Worm (Caenorhabditis elegans) whole organism, young adult: ENCODE measurements around the gene K02D10.4.

Experiments used
- B0019.2 ChIP-seq: fragments of 200-800 bp; sonication (Bioruptor generic); conservative IDR thresholded peaks from 2 replicates; pipeline ENCODE4 v1.3.6; 2022; ENCODE audit warnings: missing genetic modification reagents, missing genetic modification characterization, missing compliant biosample characterization
- C17E4.6 ChIP-seq: fragments of 200-800 bp; sonication (Bioruptor generic); IDR thresholded peaks from 2 replicates; pipeline ENCODE4 v1.3.6; 2022; ENCODE audit warnings: missing genetic modification reagents, missing genetic modification characterization, missing compliant biosample characterization
- F37B4.10 ChIP-seq: fragments of 200-800 bp; sonication (Bioruptor generic); IDR thresholded peaks from 2 replicates; pipeline ENCODE4 v1.3.6; 2022; ENCODE audit warnings: missing genetic modification characterization, missing compliant biosample characterization
- F49E8.2 ChIP-seq: sonication (generic microtip); optimal IDR thresholded peaks from 3 replicates; lab custom pipeline; 2017; ENCODE audit warnings: missing genetic modification characterization, mild to moderate bottlenecking, missing compliant biosample characterization, antibody characterized with exemption, moderate library complexity; ENCODE audit not compliant: insufficient read depth
- F55B11.4 ChIP-seq: sonication (generic microtip); optimal IDR thresholded peaks from 2 replicates; lab custom pipeline; 2016; ENCODE audit warnings: missing compliant biosample characterization, missing genetic modification characterization, borderline replicate concordance; ENCODE audit not compliant: insufficient read depth
- F57C9.4 ChIP-seq: sonication (generic microtip); optimal IDR thresholded peaks from 2 replicates; lab custom pipeline; 2017; ENCODE audit warnings: mild to moderate bottlenecking, missing genetic modification characterization, missing compliant biosample characterization
- K11D2.4 ChIP-seq: fragments of 200-800 bp; sonication (Bioruptor generic); IDR thresholded peaks from 2 replicates; pipeline ENCODE4 v1.3.6; 2022; ENCODE audit warnings: missing genetic modification reagents, missing genetic modification characterization, missing compliant biosample characterization
- K12H6.12 ChIP-seq: fragments of 200-800 bp; sonication (Bioruptor generic); optimal IDR thresholded peaks from 2 replicates; lab custom pipeline; 2018; ENCODE audit warnings: mild to moderate bottlenecking, missing genetic modification characterization, missing compliant biosample characterization
- T07F8.4 ChIP-seq: sonication (generic microtip); optimal IDR thresholded peaks from 2 replicates; lab custom pipeline; 2016; ENCODE audit warnings: mild to moderate bottlenecking, missing genetic modification characterization, moderate library complexity, missing compliant biosample characterization
- ZK185.1 ChIP-seq: sonication (generic microtip); optimal IDR thresholded peaks from 2 replicates; lab custom pipeline; 2016; ENCODE audit warnings: mild to moderate bottlenecking, missing genetic modification characterization, missing compliant biosample characterization; ENCODE audit not compliant: poor library complexity, severe bottlenecking
- ama-1 ChIP-seq, 3 experiments: fragments of 150-350 bp in 1 of 3; sonication (generic microtip) in 2 of 3; optimal IDR thresholded peaks; 2 replicates each; lab custom pipeline; 2014 to 2018; ENCODE audit warnings: missing biosample characterization in 2 of 3, missing genetic modification characterization in 2 of 3, missing genetic modification reagents in 2 of 3
- aptf-3 ChIP-seq: fragments of 200-800 bp; sonication (Bioruptor generic); IDR thresholded peaks from 2 replicates; pipeline ENCODE4 v1.3.6; 2022; ENCODE audit warnings: missing genetic modification characterization, missing compliant biosample characterization
- atf-7 ChIP-seq: sonication (generic microtip); optimal IDR thresholded peaks from 2 replicates; lab custom pipeline; 2017; ENCODE audit warnings: mild to moderate bottlenecking, missing genetic modification characterization, missing compliant biosample characterization
- attf-5 ChIP-seq: fragments of 200-800 bp; sonication (Bioruptor generic); optimal IDR thresholded peaks from 2 replicates; lab custom pipeline; 2018; ENCODE audit warnings: mild to moderate bottlenecking, missing genetic modification characterization, missing compliant biosample characterization
- attf-6 ChIP-seq: fragments of 200-800 bp; sonication (Bioruptor generic); IDR thresholded peaks from 2 replicates; pipeline ENCODE4 v1.3.6; 2022; ENCODE audit warnings: missing genetic modification reagents, missing genetic modification characterization, missing compliant biosample characterization
- ccch-3 ChIP-seq: fragments of 200-800 bp; sonication (Bioruptor generic); optimal IDR thresholded peaks from 2 replicates; lab custom pipeline; 2018; ENCODE audit warnings: mild to moderate bottlenecking, missing genetic modification characterization, missing compliant biosample characterization
- cebp-1 ChIP-seq, 2 experiments: fragments of 200-800 bp in 1 of 2; sonication (Bioruptor generic) in 1 of 2; sonication (generic microtip) in 1 of 2; IDR thresholded peaks in 1 of 2; optimal IDR thresholded peaks in 1 of 2; 2 replicates each; pipeline versions ENCODE4 v1.3.6 to Lab custom; 2017 to 2022; ENCODE audit warnings: missing compliant biosample characterization in 2 of 2, missing genetic modification characterization in 2 of 2, mild to moderate bottlenecking in 1 of 2, missing genetic modification reagents in 1 of 2, moderate library complexity in 1 of 2
- ceh-27 ChIP-seq: fragments of 200-800 bp; sonication (Bioruptor generic); optimal IDR thresholded peaks from 2 replicates; lab custom pipeline; 2018; ENCODE audit warnings: mild to moderate bottlenecking, missing genetic modification characterization, moderate library complexity, missing compliant biosample characterization
- ceh-40 ChIP-seq: fragments of 200-800 bp; sonication (Bioruptor generic); IDR thresholded peaks from 2 replicates; pipeline ENCODE4 v1.3.6; 2022; ENCODE audit warnings: missing genetic modification characterization, missing compliant biosample characterization
- ceh-79 ChIP-seq: sonication (generic microtip); optimal IDR thresholded peaks from 2 replicates; lab custom pipeline; 2017; ENCODE audit warnings: mild to moderate bottlenecking, missing genetic modification characterization, missing compliant biosample characterization
- die-1 ChIP-seq: sonication (generic microtip); optimal IDR thresholded peaks from 2 replicates; lab custom pipeline; 2016; ENCODE audit warnings: missing genotype, mild to moderate bottlenecking, missing genetic modification characterization, missing compliant biosample characterization
- dpff-1 ChIP-seq: sonication (generic microtip); optimal IDR thresholded peaks from 2 replicates; lab custom pipeline; 2017; ENCODE audit warnings: mild to moderate bottlenecking, missing genetic modification characterization, missing compliant biosample characterization
- efl-1 ChIP-seq: fragments of 150-350 bp; optimal IDR thresholded peaks from 2 replicates; lab custom pipeline; 2014; ENCODE audit warnings: missing biosample characterization, missing genetic modification reagents, missing genetic modification characterization
- egrh-3 ChIP-seq: fragments of 200-800 bp; sonication (Bioruptor generic); IDR thresholded peaks from 2 replicates; pipeline ENCODE4 v1.3.6; 2022; ENCODE audit warnings: missing genetic modification reagents, missing genetic modification characterization, missing compliant biosample characterization
- gei-17 ChIP-seq: fragments of 200-800 bp; sonication (Bioruptor generic); optimal IDR thresholded peaks from 2 replicates; lab custom pipeline; 2018; ENCODE audit warnings: mild to moderate bottlenecking, missing genetic modification characterization, missing compliant biosample characterization
- him-1 ChIP-seq: sonication (generic microtip); optimal IDR thresholded peaks from 2 replicates; lab custom pipeline; 2016; ENCODE audit warnings: missing genotype, missing genetic modification reagents, missing genetic modification characterization, missing compliant biosample characterization
- hrde-1 ChIP-seq: sonication (generic microtip); optimal IDR thresholded peaks from 2 replicates; lab custom pipeline; 2016; ENCODE audit warnings: missing genetic modification characterization, mild to moderate bottlenecking, missing compliant biosample characterization, moderate library complexity, missing genotype, missing genetic modification reagents, borderline replicate concordance
- hsf-1 ChIP-seq: fragments of 200-800 bp; sonication (Bioruptor generic); IDR thresholded peaks from 2 replicates; pipeline ENCODE4 v1.3.6; 2022; ENCODE audit warnings: missing genetic modification reagents, missing genetic modification characterization, missing compliant biosample characterization
- lag-1 ChIP-seq: fragments of 200-800 bp; sonication (Bioruptor generic); IDR thresholded peaks from 2 replicates; pipeline ENCODE4 v1.3.6; 2022; ENCODE audit warnings: missing genetic modification reagents, missing genetic modification characterization, missing compliant biosample characterization
- let-607 ChIP-seq, 2 experiments: fragments of 200-800 bp in 1 of 2; sonication (Bioruptor generic) in 1 of 2; sonication (generic microtip) in 1 of 2; optimal IDR thresholded peaks; 2 replicates each; lab custom pipeline; 2016 to 2018; ENCODE audit warnings: mild to moderate bottlenecking in 2 of 2, missing compliant biosample characterization in 2 of 2, missing genetic modification characterization in 2 of 2, moderate library complexity in 2 of 2, missing genotype in 1 of 2
- lin-26 ChIP-seq: fragments of 200-800 bp; sonication (Bioruptor generic); IDR thresholded peaks from 2 replicates; pipeline ENCODE4 v1.3.6; 2022; ENCODE audit warnings: missing genetic modification reagents, missing genetic modification characterization, missing compliant biosample characterization
- lin-35 ChIP-seq, 3 experiments: fragments of 150-350 bp in 2 of 3; sonication (generic microtip) in 1 of 3; optimal IDR thresholded peaks; 2 replicates each; lab custom pipeline; 2014 to 2018; ENCODE audit warnings: missing biosample characterization in 3 of 3, missing genetic modification characterization in 3 of 3, missing genetic modification reagents in 3 of 3
- lin-54 ChIP-seq: fragments of 200-800 bp; sonication (Bioruptor generic); optimal IDR thresholded peaks from 2 replicates; lab custom pipeline; 2018; ENCODE audit warnings: mild to moderate bottlenecking, missing genetic modification characterization, missing compliant biosample characterization
- madf-10 ChIP-seq: sonication (generic microtip); optimal IDR thresholded peaks from 2 replicates; lab custom pipeline; 2016; ENCODE audit warnings: mild to moderate bottlenecking, missing genetic modification characterization, missing compliant biosample characterization
- madf-6 ChIP-seq: fragments of 200-800 bp; sonication (Bioruptor generic); IDR thresholded peaks from 2 replicates; pipeline ENCODE4 v1.3.6; 2022; ENCODE audit warnings: missing genetic modification reagents, missing genetic modification characterization, missing compliant biosample characterization
- mel-28 ChIP-seq: sonication (generic microtip); optimal IDR thresholded peaks from 2 replicates; lab custom pipeline; 2016; ENCODE audit warnings: borderline replicate concordance, mild to moderate bottlenecking, missing genetic modification characterization, missing compliant biosample characterization
- mxl-1 ChIP-seq: sonication (generic microtip); optimal IDR thresholded peaks from 2 replicates; lab custom pipeline; 2016; ENCODE audit warnings: missing genetic modification characterization, missing compliant biosample characterization
- nhr-120 ChIP-seq: fragments of 200-800 bp; sonication (Bioruptor generic); IDR thresholded peaks from 2 replicates; pipeline ENCODE4 v1.3.6; 2022; ENCODE audit warnings: missing genetic modification characterization, missing compliant biosample characterization
- nhr-80 ChIP-seq: sonication (generic microtip); optimal IDR thresholded peaks from 2 replicates; lab custom pipeline; 2016; ENCODE audit warnings: missing genetic modification characterization, missing compliant biosample characterization
- pbrm-1 ChIP-seq: fragments of 200-800 bp; sonication (Bioruptor generic); IDR thresholded peaks from 2 replicates; pipeline ENCODE4 v1.3.6; 2022; ENCODE audit warnings: missing genetic modification reagents, missing genetic modification characterization, missing compliant biosample characterization
- pha-4 ChIP-seq: fragments of 150-350 bp; sonication (generic microtip); optimal IDR thresholded peaks from 2 replicates; lab custom pipeline; 2014; ENCODE audit warnings: missing biosample characterization, missing genetic modification reagents, missing genetic modification characterization
- tlf-1 ChIP-seq: fragments of 200-800 bp; sonication (Bioruptor generic); optimal IDR thresholded peaks from 2 replicates; lab custom pipeline; 2018; ENCODE audit warnings: mild to moderate bottlenecking, missing genetic modification characterization, missing compliant biosample characterization
- ztf-18 ChIP-seq: sonication (generic microtip); optimal IDR thresholded peaks from 2 replicates; lab custom pipeline; 2016; ENCODE audit warnings: missing genotype, mild to moderate bottlenecking, missing genetic modification characterization, missing compliant biosample characterization
- ztf-26 ChIP-seq: sonication (generic microtip); optimal IDR thresholded peaks from 2 replicates; lab custom pipeline; 2017; ENCODE audit warnings: missing genetic modification characterization, missing compliant biosample characterization
- ztf-28 ChIP-seq: fragments of 200-800 bp; sonication (Bioruptor generic); IDR thresholded peaks from 2 replicates; pipeline ENCODE4 v1.3.6; 2022; ENCODE audit warnings: missing genetic modification reagents, missing genetic modification characterization, missing compliant biosample characterization
- ztf-3 ChIP-seq: fragments of 200-800 bp; sonication (Bioruptor generic); optimal IDR thresholded peaks from 2 replicates; lab custom pipeline; 2018; ENCODE audit warnings: mild to moderate bottlenecking, missing genetic modification characterization, missing compliant biosample characterization

Gene K02D10.4

DNA sequence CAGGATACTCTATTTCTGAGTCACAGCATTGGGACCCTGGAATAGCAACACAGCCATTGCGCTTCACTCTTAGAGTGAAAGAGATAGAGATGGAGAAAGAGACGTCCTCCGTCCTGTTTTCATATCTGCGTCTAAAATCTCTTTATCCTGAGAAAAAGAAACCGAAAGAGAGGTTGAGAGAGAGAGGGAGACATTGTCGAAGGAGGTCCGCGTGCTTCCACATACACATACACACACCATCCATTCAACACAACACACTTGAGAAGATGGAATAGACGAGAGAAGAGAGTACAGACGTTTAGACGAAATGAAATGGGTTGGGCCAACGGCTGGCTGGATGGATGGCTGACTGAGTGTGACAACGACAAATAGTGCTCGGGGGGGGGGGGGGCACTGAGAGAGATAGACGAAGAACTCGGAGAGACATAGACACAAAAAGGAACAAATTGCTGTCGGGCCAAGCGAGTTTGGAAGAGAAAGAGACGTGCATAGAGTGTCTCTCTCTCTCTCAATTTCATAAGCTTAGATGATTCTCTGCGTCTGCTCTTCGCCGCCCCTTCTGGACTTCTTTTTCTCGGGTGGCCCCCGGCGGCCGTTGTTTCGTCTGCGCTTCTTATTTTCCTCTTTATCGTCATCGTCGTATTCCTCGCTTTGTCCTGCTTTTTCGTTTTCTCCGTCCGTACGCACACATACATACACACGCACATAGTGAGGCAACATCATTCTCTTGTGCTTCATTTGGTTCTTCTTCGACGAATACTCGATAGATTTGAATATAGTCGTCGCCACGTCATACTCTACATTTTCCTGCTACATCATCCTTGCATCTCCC lies 20.4 kb upstream of the K02D10.4 start, which contains the start of gene F54F2.6 (continued):
- peak; percentile 61 for TF ChIP-seq nhr-80 (tag; lab: Kevin White, UChicago)
- no peak for TF ChIP-seq F49E8.2 (tag; lab: Kevin White, UChicago)
- TF ChIP-seq ZK185.1 (tag; lab: Kevin White, UChicago) = peak; percentile 52
- no peak for TF ChIP-seq nhr-120 (GFP tag; lab: Robert Waterston, UW)
- no peak for TF ChIP-seq ccch-3 (GFP tag; lab: Kevin White, UChicago)
- peak in 1 of 3 experiments; percentile 78 for TF ChIP-seq lin-35 (GFP tag; optimal IDR thresholded peaks at IDR 0.05; lab: Kevin White, UChicago)
- no peak for TF ChIP-seq hrde-1 (tag; lab: Kevin White, UChicago)
- TF ChIP-seq ceh-27 (GFP tag; lab: Kevin White, UChicago) = peak; percentile 88
- TF ChIP-seq pbrm-1 = 0 out of 2 replicates have a peak, but pooled peaks have one; percentile 10
- no peak for TF ChIP-seq madf-6 (GFP tag; lab: Robert Waterston, UW)
- no peak for TF ChIP-seq ztf-18 (tag; lab: Kevin White, UChicago)
- TF ChIP-seq hsf-1 (GFP tag; lab: Robert Waterston, UW) = no peak
- peak; percentile 16 for TF ChIP-seq tlf-1 (GFP tag; lab: Kevin White, UChicago)
- TF ChIP-seq gei-17 (GFP tag; lab: Kevin White, UChicago) = peak; percentile 25
- TF ChIP-seq lin-54 (GFP tag; lab: Kevin White, UChicago) = peak; percentile 36
- 0 out of 2 replicates have a peak, but pooled peaks have one; percentile 32 for TF ChIP-seq C17E4.6
- TF ChIP-seq mxl-1 = no peak
- no peak for TF ChIP-seq attf-6 (GFP tag; lab: Robert Waterston, UW)
- no peak for TF ChIP-seq die-1 (tag; lab: Kevin White, UChicago)
- peak; percentile 53 for TF ChIP-seq ztf-3
- no peak for TF ChIP-seq ceh-79 (tag; lab: Kevin White, UChicago)
- peak; percentile 97 for TF ChIP-seq K12H6.12 (tag; lab: Kevin White, UChicago)
- peak; percentile 60 for TF ChIP-seq cebp-1 (GFP tag; IDR thresholded peaks at IDR 0.05; lab: Robert Waterston, UW)
- TF ChIP-seq cebp-1 (tag; optimal IDR thresholded peaks at IDR 0.05; lab: Kevin White, UChicago) = peak; percentile 91
- TF ChIP-seq ama-1 (optimal IDR thresholded peaks at IDR 0.05; lab: Kevin White, UChicago) = no peak
- peak in 1 of 2 experiments; percentile 23 for TF ChIP-seq ama-1 (GFP tag; optimal IDR thresholded peaks at IDR 0.05; lab: Kevin White, UChicago)
- no peak for TF ChIP-seq him-1
- no peak for TF ChIP-seq mel-28
- TF ChIP-seq ztf-28 (GFP tag; lab: Robert Waterston, UW) = no peak
- no peak for TF ChIP-seq F55B11.4 (tag; lab: Kevin White, UChicago)
- peak; percentile 42 for TF ChIP-seq madf-10
- no peak for TF ChIP-seq lin-26 (GFP tag; lab: Robert Waterston, UW)
- no peak for TF ChIP-seq aptf-3 (GFP tag; lab: Robert Waterston, UW)
- TF ChIP-seq pha-4 (tag; lab: Kevin White, UChicago) = no peak
- TF ChIP-seq let-607 (tag; optimal IDR thresholded peaks at IDR 0.05; lab: Kevin White, UChicago) = peak in 1 of 2 experiments; percentile 36
- TF ChIP-seq attf-5 (GFP tag; lab: Kevin White, UChicago) = peak; percentile 86
- TF ChIP-seq efl-1 (GFP tag; lab: Kevin White, UChicago) = no peak
- peak; percentile 83 for TF ChIP-seq egrh-3 (GFP tag; lab: Robert Waterston, UW)
- no peak for TF ChIP-seq B0019.2 (GFP tag; lab: Robert Waterston, UW)
- no peak for TF ChIP-seq F57C9.4 (tag; lab: Kevin White, UChicago)
- no peak for TF ChIP-seq T07F8.4 (tag; lab: Kevin White, UChicago)
- TF ChIP-seq ztf-26 (tag; lab: Kevin White, UChicago) = peak; percentile 51
- TF ChIP-seq dpff-1 (tag; lab: Kevin White, UChicago) = peak; percentile 20
- peak; percentile 81 for TF ChIP-seq atf-7 (tag; lab: Kevin White, UChicago)
- TF ChIP-seq ceh-40 = no peak
- TF ChIP-seq lag-1 (GFP tag; lab: Robert Waterston, UW) = no peak
- TF ChIP-seq F37B4.10 (GFP tag; lab: Robert Waterston, UW) = 0 out of 2 replicates have a peak, but pooled peaks have one; percentile 9
- peak; percentile 73; the same call in 1 of the 2 replicates for TF ChIP-seq K11D2.4 (GFP tag; lab: Robert Waterston, UW)
